Worm (Caenorhabditis elegans): ENCODE data around the gene rtfo-1.

Gene rtfo-1

ce11 chrV:9549459-9549858 lies 33.0 kb downstream of the rtfo-1 start, which contains the start of gene nstp-10:
Gene nstp-10 (minus strand): TSS chrV:9549836.
- TF ChIP-seq hmbx-1 (tag; optimal IDR thresholded peaks at IDR 0.05) (no peak), sea-1 (GFP tag; conservative IDR thresholded peaks at IDR 0.05) (no peak), ceh-13 (GFP tag; optimal IDR thresholded peaks at IDR 0.05) (no peak), aly-1 (tag; optimal IDR thresholded peaks at IDR 0.05) (no peak), hnd-1 (tag; optimal IDR thresholded peaks at IDR 0.05) (no peak), tbx-11 (GFP tag; IDR thresholded peaks at IDR 0.05) (no peak), hmg-4 (GFP tag; optimal IDR thresholded peaks at IDR 0.05) (no peak), F13C5.2 (tag; optimal IDR thresholded peaks at IDR 0.05) (no peak), tra-4 (tag; optimal IDR thresholded peaks at IDR 0.05) (no peak), scrt-1 (GFP tag; IDR thresholded peaks at IDR 0.05) (no peak), ceh-36 (tag; optimal IDR thresholded peaks at IDR 0.05) (no peak), flt-1 (GFP tag; IDR thresholded peaks at IDR 0.05) (no peak), ama-1 (optimal IDR thresholded peaks at IDR 0.05) (no peak), B0310.2 (tag; optimal IDR thresholded peaks at IDR 0.05) (no peak), ets-7 (tag; optimal IDR thresholded peaks at IDR 0.05) (no peak), pes-1 (GFP tag; IDR thresholded peaks at IDR 0.05) (no peak), tbx-37 (GFP tag; conservative IDR thresholded peaks at IDR 0.05) (no peak)

ce11 chrV:9546860-9547269 lies 35.6 kb downstream of the rtfo-1 start, which contains the start of gene his-37:
Gene his-37 (plus strand): TSS chrV:9547105.
- TF ChIP-seq hmg-4 (GFP tag; optimal IDR thresholded peaks at IDR 0.05) = peak; percentile 64
- peak; percentile 41 for TF ChIP-seq tra-4 (tag; optimal IDR thresholded peaks at IDR 0.05)
- TF ChIP-seq hmbx-1 (tag; optimal IDR thresholded peaks at IDR 0.05) = peak; percentile 16
- TF ChIP-seq pes-1 (GFP tag; IDR thresholded peaks at IDR 0.05) = peak; percentile 53; the same call in 1 of the 2 replicates
- TF ChIP-seq sea-1 (GFP tag; conservative IDR thresholded peaks at IDR 0.05) = no peak
- peak; percentile 61 for TF ChIP-seq flt-1 (GFP tag; IDR thresholded peaks at IDR 0.05)
- TF ChIP-seq B0310.2 (tag; optimal IDR thresholded peaks at IDR 0.05) = no peak
- TF ChIP-seq scrt-1 (GFP tag; IDR thresholded peaks at IDR 0.05) = no peak
- TF ChIP-seq hnd-1 (tag; optimal IDR thresholded peaks at IDR 0.05) = no peak
- TF ChIP-seq ceh-13 (GFP tag; optimal IDR thresholded peaks at IDR 0.05) = no peak
- TF ChIP-seq F13C5.2 (tag; optimal IDR thresholded peaks at IDR 0.05) = peak; percentile 41
- TF ChIP-seq aly-1 (tag; optimal IDR thresholded peaks at IDR 0.05) = no peak
- no peak for TF ChIP-seq ets-7 (tag; optimal IDR thresholded peaks at IDR 0.05)
- 0 out of 2 replicates have a peak, but pooled peaks have one; percentile 34 for TF ChIP-seq tbx-37 (GFP tag; conservative IDR thresholded peaks at IDR 0.05)

DNA sequence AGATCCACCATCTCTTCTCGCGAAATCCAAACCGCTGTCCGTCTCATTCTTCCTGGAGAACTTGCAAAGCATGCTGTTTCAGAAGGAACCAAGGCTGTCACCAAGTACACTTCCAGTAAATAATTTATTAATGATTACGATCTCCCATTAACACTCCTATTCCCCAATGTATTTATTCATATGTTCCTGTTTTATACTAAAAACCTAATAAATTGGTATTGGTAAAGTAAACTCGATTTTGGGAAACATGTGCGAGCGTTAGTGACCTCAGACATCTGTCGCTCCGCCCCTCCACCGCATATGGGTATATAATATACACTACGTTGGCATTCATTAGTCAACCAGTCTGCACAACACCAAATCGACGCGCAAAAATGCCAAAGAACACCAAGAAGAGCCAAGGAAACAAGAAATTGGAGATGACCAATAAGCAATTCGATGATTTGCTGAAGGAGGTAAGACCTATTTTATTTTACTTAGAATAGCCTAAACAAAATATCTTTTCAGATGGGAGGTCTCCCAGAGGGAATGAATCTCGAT lies 36.3 kb downstream of the rtfo-1 start, which contains the start of gene C50F4.6:
Gene C50F4.6 (plus strand): TSS at position 51 of the 540 bp plus-strand sequence.
- TF ChIP-seq ets-7 (tag; optimal IDR thresholded peaks at IDR 0.05) (no peak), pes-1 (GFP tag; IDR thresholded peaks at IDR 0.05) (peak; percentile 58)

- no peak for TF ChIP-seq B0310.2 (tag; optimal IDR thresholded peaks at IDR 0.05)
- TF ChIP-seq ceh-36 (tag; optimal IDR thresholded peaks at IDR 0.05) = no peak
- TF ChIP-seq tbx-37 (GFP tag; conservative IDR thresholded peaks at IDR 0.05) = no peak
- TF ChIP-seq F13C5.2 (tag; optimal IDR thresholded peaks at IDR 0.05) = no peak
- TF ChIP-seq pes-1 (GFP tag; IDR thresholded peaks at IDR 0.05) = no peak
- TF ChIP-seq sea-1 (GFP tag; conservative IDR thresholded peaks at IDR 0.05) = no peak
- TF ChIP-seq hnd-1 (tag; optimal IDR thresholded peaks at IDR 0.05) = no peak
- no peak for TF ChIP-seq tra-4 (tag; optimal IDR thresholded peaks at IDR 0.05)
- TF ChIP-seq ets-7 (tag; optimal IDR thresholded peaks at IDR 0.05) = no peak
- TF ChIP-seq hmbx-1 (tag; optimal IDR thresholded peaks at IDR 0.05) = no peak
- no peak for TF ChIP-seq ama-1 (optimal IDR thresholded peaks at IDR 0.05)
These were observed 37.2 kb downstream of the rtfo-1 start, which contains the start of the genes his-35 and his-41 for ce11 chrV:9545238-9545709. Gene his-35 (minus strand): TSS chrV:9545288. Gene his-41 (plus strand): TSS chrV:9545536.

DNA sequence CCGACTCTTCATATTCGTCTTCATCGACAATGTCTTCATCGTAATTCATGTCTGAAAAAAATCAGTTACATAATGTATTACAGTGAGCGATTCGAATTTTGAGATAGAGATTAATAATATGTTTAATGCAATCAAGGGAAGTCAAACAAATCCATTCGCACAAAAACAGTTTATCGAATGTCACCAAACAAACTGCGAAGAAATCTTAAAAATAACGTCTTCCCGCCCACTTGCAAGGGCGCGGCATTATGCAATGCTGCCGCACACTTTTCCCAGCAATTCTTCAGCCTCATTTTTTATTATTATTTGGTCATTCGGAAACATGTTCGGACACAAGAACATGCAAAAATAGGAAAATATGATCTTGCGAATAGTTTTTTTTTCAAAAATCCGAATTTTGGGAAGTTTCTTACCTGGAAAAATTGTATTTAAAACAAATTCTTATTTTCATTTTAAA lies 38.2 kb downstream of the rtfo-1 start, which contains the start of gene mdf-1:
Gene mdf-1 (minus strand): TSS at position 51 of the 457 bp plus-strand sequence.
- TF ChIP-seq tbx-37 (GFP tag; conservative IDR thresholded peaks at IDR 0.05) (no peak; the same call in 1 of the 2 replicates), ama-1 (optimal IDR thresholded peaks at IDR 0.05) (no peak), ceh-36 (tag; optimal IDR thresholded peaks at IDR 0.05) (no peak), ceh-13 (GFP tag; optimal IDR thresholded peaks at IDR 0.05) (no peak), F13C5.2 (tag; optimal IDR thresholded peaks at IDR 0.05) (peak; percentile 31), scrt-1 (GFP tag; IDR thresholded peaks at IDR 0.05) (no peak), ets-7 (tag; optimal IDR thresholded peaks at IDR 0.05) (no peak), flt-1 (GFP tag; IDR thresholded peaks at IDR 0.05) (peak; percentile 39; the same call in 1 of the 2 replicates)

- TF ChIP-seq tra-4 (tag; optimal IDR thresholded peaks at IDR 0.05) = no peak
- TF ChIP-seq aly-1 (tag; optimal IDR thresholded peaks at IDR 0.05) = no peak
- no peak for TF ChIP-seq pes-1 (GFP tag; IDR thresholded peaks at IDR 0.05)
- TF ChIP-seq ets-7 (tag; optimal IDR thresholded peaks at IDR 0.05) = no peak
- no peak for TF ChIP-seq scrt-1 (GFP tag; IDR thresholded peaks at IDR 0.05)
- no peak for TF ChIP-seq hmg-4 (GFP tag; optimal IDR thresholded peaks at IDR 0.05)
- no peak for TF ChIP-seq ceh-36 (tag; optimal IDR thresholded peaks at IDR 0.05)
- no peak for TF ChIP-seq B0310.2 (tag; optimal IDR thresholded peaks at IDR 0.05)
- no peak for TF ChIP-seq ama-1 (optimal IDR thresholded peaks at IDR 0.05)
- TF ChIP-seq ceh-13 (GFP tag; optimal IDR thresholded peaks at IDR 0.05) = no peak
- TF ChIP-seq hmbx-1 (tag; optimal IDR thresholded peaks at IDR 0.05) = no peak
- no peak for TF ChIP-seq tbx-37 (GFP tag; conservative IDR thresholded peaks at IDR 0.05)
- no peak for TF ChIP-seq hnd-1 (tag; optimal IDR thresholded peaks at IDR 0.05)
- TF ChIP-seq F13C5.2 (tag; optimal IDR thresholded peaks at IDR 0.05) = no peak
- TF ChIP-seq tbx-11 (GFP tag; IDR thresholded peaks at IDR 0.05) = no peak
These were observed 40.9 kb downstream of the rtfo-1 start, which contains the start of gene C50F4.16 for ce11 chrV:9541506-9541905. Gene C50F4.16 (minus strand): TSS chrV:9541606.

- TF ChIP-seq hnd-1 (tag; optimal IDR thresholded peaks at IDR 0.05) (no peak), ets-7 (tag; optimal IDR thresholded peaks at IDR 0.05) (no peak), scrt-1 (GFP tag; IDR thresholded peaks at IDR 0.05) (no peak), ceh-13 (GFP tag; optimal IDR thresholded peaks at IDR 0.05) (no peak), ceh-36 (tag; optimal IDR thresholded peaks at IDR 0.05) (no peak), flt-1 (GFP tag; IDR thresholded peaks at IDR 0.05) (no peak), B0310.2 (tag; optimal IDR thresholded peaks at IDR 0.05) (no peak), tra-4 (tag; optimal IDR thresholded peaks at IDR 0.05) (no peak), sea-1 (GFP tag; conservative IDR thresholded peaks at IDR 0.05) (no peak), hmbx-1 (tag; optimal IDR thresholded peaks at IDR 0.05) (no peak), aly-1 (tag; optimal IDR thresholded peaks at IDR 0.05) (no peak), tbx-37 (GFP tag; conservative IDR thresholded peaks at IDR 0.05) (no peak), F13C5.2 (tag; optimal IDR thresholded peaks at IDR 0.05) (no peak), tbx-11 (GFP tag; IDR thresholded peaks at IDR 0.05) (no peak), hmg-4 (GFP tag; optimal IDR thresholded peaks at IDR 0.05) (no peak), ama-1 (optimal IDR thresholded peaks at IDR 0.05) (no peak), pes-1 (GFP tag; IDR thresholded peaks at IDR 0.05) (no peak)
These were observed 42.8 kb downstream of the rtfo-1 start, which contains the start of gene C50F4.12 for ce11 chrV:9539638-9540037. Gene C50F4.12 (minus strand): TSS chrV:9539738.
